Fruit fly (Drosophila melanogaster): ENCODE measurements around the gene Sf3b5.

- no peak for TF ChIP-seq tai (GFP tag; optimal IDR thresholded peaks at IDR 0.05)
- no peak for TF ChIP-seq Vsx2 (GFP tag; optimal IDR thresholded peaks at IDR 0.05; ENCODE audit: partially characterized antibody)
- TF ChIP-seq dl (GFP tag; optimal IDR thresholded peaks at IDR 0.05; ENCODE audit: insufficient read depth in 1 of 2, partially characterized antibody in 2 of 2): no peak
- TF ChIP-seq Dfd (GFP tag; optimal IDR thresholded peaks at IDR 0.05): no peak
- no peak for TF ChIP-seq dsf (GFP tag; optimal IDR thresholded peaks at IDR 0.05; ENCODE audit: borderline replicate concordance)
- TF ChIP-seq psq (GFP tag; optimal IDR thresholded peaks at IDR 0.05): no peak
- TF ChIP-seq Dif (GFP tag; optimal IDR thresholded peaks at IDR 0.05; ENCODE audit: partially characterized antibody): no peak
- TF ChIP-seq Sp1 (GFP tag; optimal IDR thresholded peaks at IDR 0.05): no peak
- TF ChIP-seq Abd-B (GFP tag; optimal IDR thresholded peaks at IDR 0.05): no peak
- TF ChIP-seq lola (GFP tag; optimal IDR thresholded peaks at IDR 0.05): no peak
- TF ChIP-seq woc (GFP tag; optimal IDR thresholded peaks at IDR 0.05): no peak
- TF ChIP-seq Rel (GFP tag; optimal IDR thresholded peaks at IDR 0.05): no peak
- TF ChIP-seq Rel (tag; optimal IDR thresholded peaks at IDR 0.05): no peak
- TF ChIP-seq CrebA (GFP tag; optimal IDR thresholded peaks at IDR 0.05; ENCODE audit: borderline replicate concordance): no peak
- TF ChIP-seq GATAd (GFP tag; optimal IDR thresholded peaks at IDR 0.05): no peak
These were observed 39.0 kb downstream of the Sf3b5 start for dm6 chr3R:8976073-8976593.
